Worm (Caenorhabditis elegans): ENCODE results near the gene cdka-1.
A peak's percentile ranks its signal among the peaks of the same experiment; 100 is the strongest.

cdka-1 gene

DNA sequence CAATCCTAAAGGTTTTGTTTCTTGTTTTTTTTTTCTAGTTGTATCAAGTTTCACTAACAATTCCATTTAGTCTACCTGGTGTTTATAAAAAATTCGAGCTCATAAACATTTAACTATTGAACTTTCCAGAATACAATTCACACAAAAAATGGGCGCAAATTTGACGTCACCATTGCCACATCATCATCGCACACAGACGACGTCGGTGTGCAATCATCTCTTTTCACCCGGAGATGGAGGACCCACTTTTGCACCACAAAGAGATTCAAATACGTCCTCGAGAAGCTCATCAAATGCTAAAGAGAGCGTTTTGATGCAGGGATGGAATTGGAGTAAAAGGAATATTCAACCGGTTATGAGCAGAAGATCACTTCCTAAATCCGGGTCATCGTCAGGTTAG lies 832 bp downstream of the cdka-1 start:
- no peak for TF ChIP-seq T22C8.4 (GFP tag; IDR thresholded peaks at IDR 0.05)
- no peak for TF ChIP-seq ztf-23 (GFP tag; IDR thresholded peaks at IDR 0.05)
- no peak for TF ChIP-seq cog-1 (tag; optimal IDR thresholded peaks at IDR 0.05)
- TF ChIP-seq ztf-29 (GFP tag; IDR thresholded peaks at IDR 0.05), result no peak
- TF ChIP-seq flt-1 (GFP tag; IDR thresholded peaks at IDR 0.05), result no peak
- TF ChIP-seq klf-2 (GFP tag; conservative IDR thresholded peaks at IDR 0.05), result no peak
- TF ChIP-seq ref-1 (GFP tag; conservative IDR thresholded peaks at IDR 0.05), result no peak
- no peak for TF ChIP-seq tab-1 (GFP tag; IDR thresholded peaks at IDR 0.05)
- no peak for TF ChIP-seq med-1 (GFP tag; optimal IDR thresholded peaks at IDR 0.05; ENCODE audit: insufficient read depth)

DNA sequence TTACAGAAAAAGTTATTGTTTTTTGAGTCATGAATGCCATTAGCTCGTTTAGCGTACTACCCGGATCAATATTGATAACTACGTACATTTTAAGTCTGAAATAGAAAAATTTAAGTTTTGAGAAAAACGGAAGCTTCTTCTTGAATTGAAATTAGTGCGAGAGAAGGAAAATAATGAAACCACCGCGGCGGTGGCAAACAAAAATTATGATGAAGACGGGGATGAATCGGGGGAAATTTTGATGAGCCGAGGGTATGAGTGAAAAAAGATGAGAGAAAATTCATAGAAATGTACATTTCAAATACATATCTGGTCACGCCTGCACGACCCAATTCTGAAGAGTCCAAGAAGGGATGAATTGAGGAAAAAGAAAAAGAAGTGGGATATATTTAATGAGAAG lies 6.7 kb downstream of the cdka-1 start, which contains the start of gene T23F11.4:
Gene T23F11.4 (minus strand): TSS at position 101 of the 400 bp plus-strand sequence.
- TF ChIP-seq tab-1 (GFP tag; IDR thresholded peaks at IDR 0.05) (no peak), flt-1 (GFP tag; IDR thresholded peaks at IDR 0.05) (no peak), med-1 (GFP tag; optimal IDR thresholded peaks at IDR 0.05; ENCODE audit: insufficient read depth) (no peak), ztf-23 (GFP tag; IDR thresholded peaks at IDR 0.05) (no peak), klf-2 (GFP tag; conservative IDR thresholded peaks at IDR 0.05) (no peak), ztf-29 (GFP tag; IDR thresholded peaks at IDR 0.05) (no peak), ref-1 (GFP tag; conservative IDR thresholded peaks at IDR 0.05) (no peak), cog-1 (tag; optimal IDR thresholded peaks at IDR 0.05) (no peak), T22C8.4 (GFP tag; IDR thresholded peaks at IDR 0.05) (no peak)

DNA sequence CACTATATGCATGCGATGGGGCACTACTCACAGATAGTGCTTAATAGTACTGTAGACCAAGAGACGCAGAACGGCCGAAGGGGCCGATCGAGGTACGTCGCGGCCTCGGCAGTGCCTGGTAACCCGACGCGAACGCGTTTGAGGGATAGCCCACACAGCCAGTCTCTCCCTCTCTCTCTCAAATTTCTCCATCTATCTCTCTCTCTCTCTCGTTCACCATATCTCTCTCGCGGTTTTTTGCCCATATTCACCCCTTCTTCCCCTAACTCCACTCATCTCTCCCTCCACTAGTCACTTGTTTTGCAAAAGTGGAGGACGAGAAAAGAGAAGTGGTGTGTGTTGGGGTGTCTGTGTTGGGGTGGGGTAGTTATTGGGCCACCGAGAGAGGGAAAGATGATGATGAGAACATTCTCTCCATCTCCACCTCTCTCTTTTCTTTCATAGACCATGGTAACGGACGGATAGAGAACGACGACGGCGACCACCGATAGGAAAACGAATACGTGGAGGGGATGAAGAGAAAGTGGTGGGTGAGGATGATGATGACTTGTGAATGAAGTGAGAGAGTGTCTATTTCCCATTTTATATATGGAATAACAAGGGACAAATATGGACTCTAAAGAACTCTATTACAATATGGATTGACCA lies 8.3 kb downstream of the cdka-1 start:
- TF ChIP-seq ztf-23 (GFP tag; IDR thresholded peaks at IDR 0.05), result no peak
- TF ChIP-seq flt-1 (GFP tag; IDR thresholded peaks at IDR 0.05), result peak; percentile 62; the same call in 1 of the 2 replicates
- TF ChIP-seq klf-2 (GFP tag; conservative IDR thresholded peaks at IDR 0.05), result 0 out of 2 replicates have a peak, but pooled peaks have one; percentile 37

DNA sequence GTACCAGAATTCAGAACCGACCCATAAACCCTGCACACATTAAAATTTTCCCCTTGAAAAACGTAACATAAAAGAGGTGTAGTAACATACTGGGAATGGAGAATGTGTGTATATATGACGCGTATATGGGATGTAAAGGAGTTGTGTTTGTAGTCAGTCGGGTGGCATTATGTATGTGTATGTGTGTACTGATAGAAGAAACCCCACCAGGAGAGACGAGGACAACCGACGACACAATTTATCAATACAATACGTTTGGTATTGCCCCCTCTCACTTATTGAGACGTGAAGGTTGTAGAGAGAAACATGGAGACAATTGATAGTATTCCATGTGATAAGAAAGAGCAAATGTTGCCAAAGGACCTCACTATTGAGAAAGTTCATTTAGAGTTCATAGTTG lies 9.5 kb downstream of the cdka-1 start:
- TF ChIP-seq ztf-29 (GFP tag; IDR thresholded peaks at IDR 0.05), result no peak
- no peak for TF ChIP-seq med-1 (GFP tag; optimal IDR thresholded peaks at IDR 0.05; ENCODE audit: insufficient read depth)
- no peak for TF ChIP-seq ztf-23 (GFP tag; IDR thresholded peaks at IDR 0.05)

DNA sequence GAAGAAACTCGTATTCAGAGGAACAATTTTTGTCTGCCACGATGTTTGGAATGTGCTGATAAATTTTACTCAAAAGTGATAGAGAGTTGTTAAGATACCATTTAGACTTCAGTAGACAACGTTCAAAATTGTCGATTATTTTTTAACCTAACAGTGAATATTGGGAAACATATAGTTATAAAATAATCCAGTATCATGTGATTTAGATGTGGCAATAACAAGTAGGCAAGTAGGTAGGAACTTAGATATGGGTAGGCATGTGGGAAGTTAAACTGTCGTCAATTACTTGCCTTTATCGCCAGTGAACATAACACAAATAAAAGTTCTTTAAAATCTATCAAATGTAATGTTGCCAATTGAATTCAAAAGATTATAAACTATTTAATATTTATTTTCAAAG lies 12.9 kb downstream of the cdka-1 start, which contains the start of gene T23F11.11:
Gene T23F11.11 (minus strand): TSS at position 101 of the 400 bp plus-strand sequence.
- TF ChIP-seq ztf-29 (GFP tag; IDR thresholded peaks at IDR 0.05), result no peak
- TF ChIP-seq tab-1 (GFP tag; IDR thresholded peaks at IDR 0.05), result no peak
- TF ChIP-seq klf-2 (GFP tag; conservative IDR thresholded peaks at IDR 0.05), result no peak

DNA sequence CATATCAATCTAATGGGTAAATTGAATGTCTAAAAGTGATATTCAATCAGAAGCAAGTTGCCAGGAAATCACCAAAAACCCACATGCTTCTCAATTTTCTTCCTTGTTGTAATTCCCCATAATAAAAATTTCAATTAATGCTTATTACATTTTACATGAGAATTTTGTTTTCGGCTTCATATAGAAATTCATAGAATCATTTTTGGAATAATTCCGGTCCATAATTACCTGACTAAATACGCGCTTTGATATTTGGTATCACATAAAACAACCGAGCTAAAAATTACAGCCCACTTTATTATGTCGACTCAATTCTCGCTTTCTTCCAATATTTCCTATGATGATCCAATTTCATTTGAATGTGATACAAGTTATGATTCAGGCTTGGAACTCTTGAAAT lies 13.4 kb downstream of the cdka-1 start, which contains the start of gene srg-13:
Gene srg-13 (plus strand): TSS at position 301 of the 400 bp plus-strand sequence.
- no peak for TF ChIP-seq cog-1 (tag; optimal IDR thresholded peaks at IDR 0.05)
- no peak for TF ChIP-seq ref-1 (GFP tag; conservative IDR thresholded peaks at IDR 0.05)
- TF ChIP-seq ztf-29 (GFP tag; IDR thresholded peaks at IDR 0.05), result no peak
- no peak for TF ChIP-seq tab-1 (GFP tag; IDR thresholded peaks at IDR 0.05)
- no peak for TF ChIP-seq klf-2 (GFP tag; conservative IDR thresholded peaks at IDR 0.05)
- TF ChIP-seq flt-1 (GFP tag; IDR thresholded peaks at IDR 0.05), result no peak
- TF ChIP-seq med-1 (GFP tag; optimal IDR thresholded peaks at IDR 0.05; ENCODE audit: insufficient read depth), result no peak
- TF ChIP-seq ztf-23 (GFP tag; IDR thresholded peaks at IDR 0.05), result no peak
- no peak for TF ChIP-seq T22C8.4 (GFP tag; IDR thresholded peaks at IDR 0.05)

DNA sequence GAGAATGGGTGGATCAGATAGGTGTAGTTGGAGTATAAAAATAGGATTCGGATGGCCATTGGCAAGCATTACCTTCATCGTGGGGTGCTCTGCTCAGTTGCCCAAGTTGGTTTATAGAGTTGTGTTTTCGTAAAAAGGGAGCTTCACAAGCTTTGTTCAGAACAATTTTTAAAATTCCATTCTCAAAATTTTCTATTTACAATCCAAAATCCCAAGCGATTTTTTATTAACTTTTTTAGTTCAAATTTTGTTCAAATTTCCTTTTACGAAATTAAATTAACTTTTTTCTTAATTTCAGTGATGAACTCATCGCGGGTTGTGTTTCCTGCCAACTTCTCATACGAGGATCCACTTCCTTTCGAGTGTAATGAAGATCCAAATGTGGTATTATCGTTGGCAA lies 18.9 kb downstream of the cdka-1 start, which contains the start of gene srg-10:
Gene srg-10 (plus strand): TSS at position 301 of the 400 bp plus-strand sequence.
- TF ChIP-seq ref-1 (GFP tag; conservative IDR thresholded peaks at IDR 0.05) (no peak), ztf-29 (GFP tag; IDR thresholded peaks at IDR 0.05) (no peak), T22C8.4 (GFP tag; IDR thresholded peaks at IDR 0.05) (no peak), tab-1 (GFP tag; IDR thresholded peaks at IDR 0.05) (no peak), cog-1 (tag; optimal IDR thresholded peaks at IDR 0.05) (no peak), ztf-23 (GFP tag; IDR thresholded peaks at IDR 0.05) (no peak), klf-2 (GFP tag; conservative IDR thresholded peaks at IDR 0.05) (no peak), flt-1 (GFP tag; IDR thresholded peaks at IDR 0.05) (no peak), med-1 (GFP tag; optimal IDR thresholded peaks at IDR 0.05; ENCODE audit: insufficient read depth) (no peak)

DNA sequence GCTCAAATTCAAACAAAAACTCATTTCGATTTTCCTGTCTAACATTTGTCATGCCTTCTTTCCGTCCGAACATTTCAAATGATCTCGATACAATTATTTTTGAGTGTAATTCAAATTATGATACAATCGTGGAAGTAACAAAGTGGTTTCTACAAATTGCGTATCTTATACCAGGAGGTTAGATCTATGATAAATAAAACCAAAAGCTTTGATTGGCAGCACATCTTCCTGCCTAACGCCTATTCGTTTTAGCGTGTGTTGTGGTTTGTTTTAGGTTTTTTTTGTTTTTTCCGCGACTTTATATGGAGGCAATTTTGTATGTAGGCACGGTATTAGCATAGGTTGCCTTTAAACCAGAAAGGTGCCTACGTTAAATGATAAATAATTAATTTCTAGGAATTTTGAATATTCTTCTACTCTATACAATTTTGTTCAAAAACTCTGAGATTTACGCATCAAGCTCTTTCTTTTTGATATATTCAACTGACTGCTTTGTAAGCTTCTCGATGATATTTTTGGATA lies 21.4 kb downstream of the cdka-1 start, which contains the start of gene srg-11:
Gene srg-11 (plus strand): TSS at position 51 of the 522 bp plus-strand sequence.
- no peak for TF ChIP-seq ztf-23 (GFP tag; IDR thresholded peaks at IDR 0.05)
- TF ChIP-seq cog-1 (tag; optimal IDR thresholded peaks at IDR 0.05), result no peak
- TF ChIP-seq T22C8.4 (GFP tag; IDR thresholded peaks at IDR 0.05), result no peak
- no peak for TF ChIP-seq flt-1 (GFP tag; IDR thresholded peaks at IDR 0.05)
- no peak for TF ChIP-seq tab-1 (GFP tag; IDR thresholded peaks at IDR 0.05)
- no peak for TF ChIP-seq med-1 (GFP tag; optimal IDR thresholded peaks at IDR 0.05; ENCODE audit: insufficient read depth)
- TF ChIP-seq ztf-29 (GFP tag; IDR thresholded peaks at IDR 0.05), result no peak
- TF ChIP-seq klf-2 (GFP tag; conservative IDR thresholded peaks at IDR 0.05), result no peak
- TF ChIP-seq ref-1 (GFP tag; conservative IDR thresholded peaks at IDR 0.05), result no peak

DNA sequence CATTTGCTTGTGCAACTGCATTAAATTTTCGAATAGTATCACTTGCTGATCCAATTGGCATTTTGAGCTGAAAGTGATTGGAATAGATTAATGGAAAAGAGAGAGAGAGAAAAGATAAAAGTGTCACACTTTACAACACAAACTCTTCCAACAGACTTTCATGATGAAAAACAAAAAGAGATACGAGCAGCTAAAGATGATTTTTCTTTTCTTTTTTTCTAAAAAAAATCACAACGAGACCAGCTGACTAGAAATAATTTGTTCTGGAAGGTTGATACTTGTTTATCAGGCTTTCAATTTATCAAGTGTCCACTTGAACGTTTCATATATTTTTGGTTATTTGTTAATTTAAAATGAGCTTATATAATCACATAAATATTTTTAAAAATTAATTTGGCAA lies 28.5 kb downstream of the cdka-1 start:
- no peak for TF ChIP-seq med-1 (GFP tag; optimal IDR thresholded peaks at IDR 0.05; ENCODE audit: insufficient read depth)
- no peak for TF ChIP-seq cog-1 (tag; optimal IDR thresholded peaks at IDR 0.05)
- no peak for TF ChIP-seq flt-1 (GFP tag; IDR thresholded peaks at IDR 0.05)
- no peak for TF ChIP-seq T22C8.4 (GFP tag; IDR thresholded peaks at IDR 0.05)
- no peak for TF ChIP-seq ref-1 (GFP tag; conservative IDR thresholded peaks at IDR 0.05)
- TF ChIP-seq tab-1 (GFP tag; IDR thresholded peaks at IDR 0.05), result no peak
- no peak for TF ChIP-seq ztf-29 (GFP tag; IDR thresholded peaks at IDR 0.05)
- no peak for TF ChIP-seq klf-2 (GFP tag; conservative IDR thresholded peaks at IDR 0.05)
- TF ChIP-seq ztf-23 (GFP tag; IDR thresholded peaks at IDR 0.05), result no peak

DNA sequence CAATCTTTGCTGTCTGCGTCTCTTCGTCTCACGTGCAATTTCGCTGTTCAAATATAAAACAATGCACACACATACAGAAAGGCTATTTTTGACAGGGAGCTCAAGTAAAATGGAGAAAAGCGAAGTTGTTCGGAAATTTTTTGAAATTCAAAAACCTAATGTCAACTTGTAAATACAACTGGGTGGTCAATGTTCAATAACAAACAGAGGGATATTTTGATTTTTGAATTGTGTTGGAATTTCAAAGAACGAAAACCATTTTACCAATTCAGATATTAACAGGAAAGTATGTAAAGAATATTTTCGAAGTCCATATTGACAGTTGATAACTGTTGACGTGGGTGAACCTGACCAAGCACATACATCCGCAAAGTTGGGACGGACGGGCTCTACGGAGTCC lies 29.8 kb downstream of the cdka-1 start, which contains the start of gene tag-243:
Gene tag-243 (minus strand): TSS at position 101 of the 400 bp plus-strand sequence.
- TF ChIP-seq klf-2 (GFP tag; conservative IDR thresholded peaks at IDR 0.05) (0 out of 2 replicates have a peak, but pooled peaks have one; percentile 24), cog-1 (tag; optimal IDR thresholded peaks at IDR 0.05) (no peak), ztf-29 (GFP tag; IDR thresholded peaks at IDR 0.05) (no peak), flt-1 (GFP tag; IDR thresholded peaks at IDR 0.05) (no peak)

Measured in whole organism, midembryonic.